Fruit fly (Drosophila melanogaster) whole organism, prepupa: ENCODE results near the gene CG46467.

Experiments
- CG10631 ChIP-seq: fragments of 200-800 bp; sonication (Bioruptor generic); optimal IDR thresholded peaks from 2 replicates; lab custom pipeline; 2016; ENCODE audit warnings: missing biosample characterization, missing genetic modification characterization
- CG10669 ChIP-seq: fragments of 200-800 bp; sonication (Bioruptor generic); optimal IDR thresholded peaks from 3 replicates; lab custom pipeline; 2018; ENCODE audit warnings: missing biosample characterization, mild to moderate bottlenecking, missing genetic modification characterization, moderate library complexity
- CG11294 ChIP-seq: fragments of 200-800 bp; sonication (Bioruptor generic); IDR thresholded peaks from 2 replicates; pipeline ENCODE4 v1.3.6; 2022; ENCODE audit warnings: missing biosample characterization, missing genetic modification characterization
- CG11762 ChIP-seq: fragments of 200-800 bp; sonication (Bioruptor generic); optimal IDR thresholded peaks from 3 replicates; lab custom pipeline; 2016; ENCODE audit warnings: missing biosample characterization, missing genetic modification characterization; ENCODE audit not compliant: insufficient read depth
- CG15336 ChIP-seq: fragments of 200-800 bp; sonication (Bioruptor generic); IDR thresholded peaks from 2 replicates; pipeline ENCODE4 v1.3.6; 2022; ENCODE audit warnings: missing biosample characterization, missing genetic modification characterization
- CG1621 ChIP-seq: fragments of 200-800 bp; sonication (Bioruptor generic); optimal IDR thresholded peaks from 3 replicates; lab custom pipeline; 2018; ENCODE audit warnings: missing biosample characterization, mild to moderate bottlenecking, missing genetic modification characterization
- CG16779 ChIP-seq: fragments of 200-800 bp; sonication (Bioruptor generic); optimal IDR thresholded peaks from 3 replicates; lab custom pipeline; 2017; ENCODE audit warnings: missing biosample characterization, mild to moderate bottlenecking, missing genetic modification characterization
- CG3032 ChIP-seq: fragments of 200-800 bp; optimal IDR thresholded peaks from 2 replicates; lab custom pipeline; 2019; ENCODE audit warnings: missing biosample characterization, mild to moderate bottlenecking, missing genetic modification characterization, moderate library complexity
- CG31627 ChIP-seq: fragments of 200-800 bp; sonication (Bioruptor generic); optimal IDR thresholded peaks from 3 replicates; lab custom pipeline; 2016; ENCODE audit warnings: missing biosample characterization, missing genetic modification characterization
- CG32006 ChIP-seq: fragments of 200-800 bp; sonication (Bioruptor generic); optimal IDR thresholded peaks from 3 replicates; lab custom pipeline; 2017; ENCODE audit warnings: missing biosample characterization, mild to moderate bottlenecking, missing genetic modification characterization
- CG34406 ChIP-seq: fragments of 200-800 bp; sonication (Bioruptor generic); optimal IDR thresholded peaks from 3 replicates; lab custom pipeline; 2016; ENCODE audit warnings: missing biosample characterization, missing genetic modification characterization
- CG3919 ChIP-seq: fragments of 200-800 bp; sonication (Bioruptor generic); optimal IDR thresholded peaks from 3 replicates; lab custom pipeline; 2016; ENCODE audit warnings: missing biosample characterization, missing genetic modification characterization
- CG4318 ChIP-seq: fragments of 200-800 bp; sonication (Bioruptor generic); optimal IDR thresholded peaks from 3 replicates; lab custom pipeline; 2017; ENCODE audit warnings: missing biosample characterization, mild to moderate bottlenecking, missing genetic modification characterization
- CG6276 ChIP-seq: fragments of 200-800 bp; sonication (Bioruptor generic); optimal IDR thresholded peaks from 2 replicates; lab custom pipeline; 2017; ENCODE audit warnings: missing biosample characterization, mild to moderate bottlenecking, missing genetic modification characterization
- CG6792 ChIP-seq: fragments of 200-800 bp; sonication (Bioruptor generic); optimal IDR thresholded peaks from 3 replicates; lab custom pipeline; 2016; ENCODE audit warnings: missing biosample characterization, missing genetic modification characterization
- CG6854 ChIP-seq: fragments of 200-800 bp; sonication (Bioruptor generic); optimal IDR thresholded peaks from 2 replicates; lab custom pipeline; 2017; ENCODE audit warnings: missing biosample characterization, mild to moderate bottlenecking, missing genetic modification characterization
- CG7368 ChIP-seq: fragments of 200-800 bp; sonication (Bioruptor generic); optimal IDR thresholded peaks from 3 replicates; lab custom pipeline; 2016; ENCODE audit warnings: missing biosample characterization, missing genetic modification characterization
- CG8119 ChIP-seq: fragments of 200-800 bp; sonication (Bioruptor generic); IDR thresholded peaks from 3 replicates; pipeline ENCODE4 v1.3.6; 2022; ENCODE audit warnings: missing biosample characterization, missing genetic modification characterization
- CG8319 ChIP-seq: fragments of 200-800 bp; sonication (Bioruptor generic); optimal IDR thresholded peaks from 3 replicates; lab custom pipeline; 2016; ENCODE audit warnings: missing biosample characterization, missing genetic modification characterization
- CG8632 ChIP-seq: fragments of 200-800 bp; sonication (Bioruptor generic); optimal IDR thresholded peaks from 3 replicates; lab custom pipeline; 2016; ENCODE audit warnings: missing biosample characterization, missing genetic modification characterization
- CG9139 ChIP-seq: fragments of 200-800 bp; sonication (Bioruptor generic); optimal IDR thresholded peaks from 3 replicates; lab custom pipeline; 2017; ENCODE audit warnings: missing biosample characterization, mild to moderate bottlenecking, missing genetic modification characterization
- Eip75B ChIP-seq: fragments of 200-800 bp; sonication (Bioruptor generic); optimal IDR thresholded peaks from 3 replicates; lab custom pipeline; 2016; ENCODE audit warnings: missing biosample characterization, missing genetic modification characterization
- Ets21C ChIP-seq: fragments of 200-800 bp; sonication (Bioruptor generic); optimal IDR thresholded peaks from 3 replicates; lab custom pipeline; 2016; ENCODE audit warnings: missing biosample characterization, missing genetic modification characterization
- Ets96B ChIP-seq: fragments of 200-800 bp; optimal IDR thresholded peaks from 2 replicates; lab custom pipeline; 2019; ENCODE audit warnings: missing biosample characterization, mild to moderate bottlenecking, missing genetic modification characterization, moderate library complexity
- Hr38 ChIP-seq: sonication (Bioruptor generic); optimal IDR thresholded peaks from 2 replicates; lab custom pipeline; 2016; ENCODE audit warnings: missing biosample characterization, missing genetic modification characterization
- Hr4 ChIP-seq: fragments of 200-800 bp; sonication (Bioruptor generic); optimal IDR thresholded peaks from 3 replicates; lab custom pipeline; 2016; ENCODE audit warnings: missing biosample characterization, missing genetic modification characterization
- Lpt ChIP-seq: fragments of 200-800 bp; sonication (Bioruptor generic); optimal IDR thresholded peaks from 3 replicates; lab custom pipeline; 2016; ENCODE audit warnings: missing biosample characterization, missing genetic modification characterization
- OdsH ChIP-seq: fragments of 200-800 bp; sonication (Bioruptor generic); optimal IDR thresholded peaks from 3 replicates; lab custom pipeline; 2016; ENCODE audit warnings: missing biosample characterization, missing genetic modification characterization
- Smox ChIP-seq: fragments of 200-800 bp; sonication (Bioruptor generic); optimal IDR thresholded peaks from 3 replicates; lab custom pipeline; 2016; ENCODE audit warnings: missing biosample characterization, missing genetic modification characterization
- Sox102F ChIP-seq: fragments of 200-800 bp; sonication (Bioruptor generic); optimal IDR thresholded peaks from 2 replicates; lab custom pipeline; 2016; ENCODE audit warnings: missing biosample characterization, mild to moderate bottlenecking, missing genetic modification characterization
- Sox14 ChIP-seq: fragments of 200-800 bp; sonication (Bioruptor generic); optimal IDR thresholded peaks from 3 replicates; lab custom pipeline; 2016; ENCODE audit warnings: missing biosample characterization, missing genetic modification characterization
- achi ChIP-seq: fragments of 200-800 bp; sonication (Bioruptor generic); optimal IDR thresholded peaks from 3 replicates; lab custom pipeline; 2016; ENCODE audit warnings: missing biosample characterization, missing genetic modification characterization
- cyc ChIP-seq: fragments of 200-800 bp; sonication (Bioruptor generic); optimal IDR thresholded peaks from 3 replicates; lab custom pipeline; 2016; ENCODE audit warnings: missing biosample characterization, missing genetic modification characterization
- dsx ChIP-seq: fragments of 200-800 bp; optimal IDR thresholded peaks from 3 replicates; lab custom pipeline; 2019; ENCODE audit warnings: missing biosample characterization, mild to moderate bottlenecking, missing genetic modification characterization, moderate library complexity; ENCODE audit not compliant: poor library complexity, severe bottlenecking
- esn ChIP-seq: fragments of 200-800 bp; sonication (Bioruptor generic); optimal IDR thresholded peaks from 2 replicates; lab custom pipeline; 2016; ENCODE audit warnings: missing biosample characterization, mild to moderate bottlenecking, missing genetic modification characterization, moderate library complexity
- fd59A ChIP-seq: fragments of 200-800 bp; sonication (Bioruptor generic); optimal IDR thresholded peaks from 2 replicates; lab custom pipeline; 2017; ENCODE audit warnings: missing biosample characterization, mild to moderate bottlenecking, missing genetic modification characterization, missing genetic modification reagents
- fd85E ChIP-seq: fragments of 200-800 bp; sonication (Bioruptor generic); optimal IDR thresholded peaks from 3 replicates; lab custom pipeline; 2016; ENCODE audit warnings: missing biosample characterization, missing genetic modification characterization
- lz ChIP-seq: fragments of 200-800 bp; sonication (Bioruptor generic); optimal IDR thresholded peaks from 3 replicates; lab custom pipeline; 2016; ENCODE audit warnings: missing biosample characterization, missing genetic modification characterization
- pdm3 ChIP-seq: fragments of 200-800 bp; sonication (Bioruptor generic); optimal IDR thresholded peaks from 3 replicates; lab custom pipeline; 2016; ENCODE audit warnings: missing biosample characterization, missing genetic modification characterization
- salr ChIP-seq, 2 experiments: fragments of 200-800 bp; sonication (Bioruptor generic); optimal IDR thresholded peaks; 3 replicates each; lab custom pipeline; 2016 to 2018; ENCODE audit warnings: missing biosample characterization in 2 of 2, missing genetic modification characterization in 2 of 2, mild to moderate bottlenecking in 1 of 2
- spab ChIP-seq: fragments of 200-800 bp; sonication (Bioruptor generic); optimal IDR thresholded peaks from 2 replicates; lab custom pipeline; 2017; ENCODE audit warnings: missing biosample characterization, mild to moderate bottlenecking, missing genetic modification characterization, missing genetic modification reagents
- ss ChIP-seq, 2 experiments: fragments of 200-800 bp; sonication (Bioruptor generic); optimal IDR thresholded peaks; 2 replicates in 1 of 2; 3 replicates in 1 of 2; lab custom pipeline; 2017 to 2018; ENCODE audit warnings: mild to moderate bottlenecking in 2 of 2, missing biosample characterization in 2 of 2, missing genetic modification characterization in 2 of 2, moderate library complexity in 1 of 2
- topi ChIP-seq: fragments of 200-800 bp; sonication (Bioruptor generic); optimal IDR thresholded peaks from 3 replicates; lab custom pipeline; 2016; ENCODE audit warnings: missing biosample characterization, missing genetic modification characterization

The CG46467 gene

DNA sequence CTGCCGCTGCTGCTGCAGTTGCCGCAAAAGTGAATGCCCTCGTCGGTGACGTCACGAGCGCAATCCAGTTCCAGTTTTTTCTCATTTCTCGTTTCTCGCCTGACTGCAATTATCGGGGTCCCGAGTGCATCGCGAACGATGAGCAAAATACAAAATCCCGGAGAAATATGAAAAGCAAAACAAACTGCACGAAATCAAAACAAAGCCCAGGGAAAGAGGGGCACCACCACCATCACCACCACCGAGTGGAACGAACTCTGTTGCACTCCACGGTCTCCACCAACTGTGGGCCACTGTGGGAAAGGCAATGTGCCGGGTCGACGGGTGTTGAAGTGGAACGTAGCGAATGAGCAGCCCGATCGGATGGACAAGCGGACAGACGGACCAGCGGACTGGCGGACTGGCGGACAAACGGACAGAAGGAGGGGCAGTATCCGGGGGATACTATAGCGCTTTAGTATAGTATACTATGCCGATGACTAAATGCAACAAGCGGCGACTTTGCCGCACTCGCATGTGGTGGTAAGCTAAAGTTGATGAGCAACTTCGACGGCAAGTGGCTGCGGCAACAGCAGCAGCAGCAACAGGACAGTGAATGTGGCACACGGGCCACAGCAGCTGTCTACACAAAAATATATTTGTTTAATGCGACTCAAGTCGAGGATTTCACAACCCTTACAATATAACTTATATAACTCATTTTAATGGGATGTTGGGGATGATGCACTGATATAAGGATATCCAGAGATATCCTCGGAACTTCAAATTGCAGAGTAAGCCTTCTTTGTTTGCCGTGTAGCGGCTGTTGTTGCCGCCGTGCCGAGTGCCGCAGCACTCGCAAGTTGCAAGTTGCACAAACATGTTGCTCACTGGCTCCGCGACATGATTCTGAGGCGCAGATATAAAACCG, 86.9 kb downstream of the CG46467 start (continued):
- TF ChIP-seq Ets96B (tag; lab: Kevin White, UChicago): peak; percentile 87
- TF ChIP-seq CG31627 (GFP tag; lab: Kevin White, UChicago): peak; percentile 88
- peak; percentile 88 for TF ChIP-seq esn
- TF ChIP-seq CG11762 (GFP tag; lab: Kevin White, UChicago): peak; percentile 79
- peak; percentile 95 for TF ChIP-seq CG8119 (GFP tag; lab: Robert Waterston, UW)
- peak; percentile 76 for TF ChIP-seq CG9139 (GFP tag; lab: Kevin White, UChicago)
- peak; percentile 95 for TF ChIP-seq CG3919 (GFP tag; lab: Kevin White, UChicago)
- peak; percentile 94 for TF ChIP-seq Hr4 (GFP tag; lab: Kevin White, UChicago)
- TF ChIP-seq spab (GFP tag; lab: Kevin White, UChicago): peak; percentile 83
- TF ChIP-seq Sox14 (GFP tag; lab: Kevin White, UChicago): peak; percentile 95

DNA sequence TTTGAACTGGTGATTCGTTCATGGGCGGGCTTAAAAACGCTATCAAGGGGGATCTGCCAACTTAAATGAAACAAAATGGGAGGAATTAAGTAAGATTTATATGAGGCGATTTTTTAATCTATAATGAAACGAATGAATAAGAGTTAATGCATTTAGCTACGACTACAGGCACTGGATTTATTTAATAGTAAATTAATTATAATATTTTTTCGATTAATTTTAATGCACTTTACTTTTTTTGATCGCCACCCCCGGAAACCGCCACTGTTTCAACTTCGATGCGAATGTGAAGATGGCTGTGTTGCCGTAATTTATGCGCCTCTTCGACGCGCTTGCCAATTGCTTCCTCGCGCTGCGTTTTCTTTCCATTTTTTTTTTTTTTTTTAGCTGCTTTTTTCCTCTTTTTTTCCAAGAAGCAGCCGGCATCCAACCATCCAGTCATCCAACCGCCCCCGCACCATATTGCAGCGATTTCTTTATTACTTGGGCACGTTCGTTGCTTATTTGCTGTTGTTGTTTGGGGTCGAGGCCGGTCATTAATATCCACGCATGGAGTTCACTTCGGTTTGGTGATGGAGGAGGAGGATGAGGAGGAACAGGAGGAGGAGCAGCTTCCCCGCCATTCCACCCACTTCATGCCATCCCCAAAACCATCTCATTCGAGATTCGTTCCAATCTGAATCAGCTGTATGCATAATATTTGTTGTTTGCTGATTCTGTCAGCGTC, 88.9 kb downstream of the CG46467 start:
- TF ChIP-seq spab (GFP tag; lab: Kevin White, UChicago): peak; percentile 85
- TF ChIP-seq CG6854 (GFP tag; lab: Kevin White, UChicago): peak; percentile 36
- TF ChIP-seq CG10631: peak; percentile 87
- peak; percentile 68 for TF ChIP-seq CG8119 (GFP tag; lab: Robert Waterston, UW)
- TF ChIP-seq CG1621 (tag; lab: Kevin White, UChicago): peak; percentile 56
- peak; percentile 43 for TF ChIP-seq esn
- peak; percentile 18 for TF ChIP-seq Hr4 (GFP tag; lab: Kevin White, UChicago)
- TF ChIP-seq CG8319 (GFP tag; lab: Kevin White, UChicago): peak; percentile 41
- peak; percentile 35 for TF ChIP-seq CG31627 (GFP tag; lab: Kevin White, UChicago)
- TF ChIP-seq CG7368 (GFP tag; lab: Kevin White, UChicago): peak; percentile 44
- peak; percentile 63 for TF ChIP-seq CG11762 (GFP tag; lab: Kevin White, UChicago)
- TF ChIP-seq lz (GFP tag; lab: Kevin White, UChicago): peak; percentile 65
- peak; percentile 15 for TF ChIP-seq CG6276 (GFP tag; lab: Kevin White, UChicago)
- peak; percentile 83 to 85 for TF ChIP-seq ss (GFP tag; optimal IDR thresholded peaks at IDR 0.05; lab: Kevin White, UChicago)
- TF ChIP-seq achi (GFP tag; lab: Kevin White, UChicago): peak; percentile 65
- peak; percentile 55 for TF ChIP-seq topi (GFP tag; lab: Kevin White, UChicago)
- TF ChIP-seq CG15336 (GFP tag; lab: Robert Waterston, UW): peak; percentile 41; the same call in 1 of the 2 replicates
- peak; percentile 82 for TF ChIP-seq dsx (GFP tag; lab: Kevin White, UChicago)
- no peak for TF ChIP-seq Hr38
- peak; percentile 47 for TF ChIP-seq CG4318 (GFP tag; lab: Kevin White, UChicago)
- peak; percentile 54 to 68 for TF ChIP-seq salr (GFP tag; optimal IDR thresholded peaks at IDR 0.05; lab: Kevin White, UChicago)
- TF ChIP-seq CG8632 (GFP tag; lab: Kevin White, UChicago): peak; percentile 64
- peak; percentile 49 for TF ChIP-seq cyc (GFP tag; lab: Kevin White, UChicago)
- TF ChIP-seq CG3032 (tag; lab: Kevin White, UChicago): peak; percentile 90
- TF ChIP-seq CG9139 (GFP tag; lab: Kevin White, UChicago): peak; percentile 85
- TF ChIP-seq Lpt (GFP tag; lab: Kevin White, UChicago): peak; percentile 24
- TF ChIP-seq fd85E: no peak
- TF ChIP-seq CG10669: peak; percentile 85
- peak; percentile 75 for TF ChIP-seq CG16779 (tag; lab: Kevin White, UChicago)
- no peak for TF ChIP-seq Ets21C
- TF ChIP-seq CG11294 (GFP tag; lab: Robert Waterston, UW): no peak; the same call in 1 of the 2 replicates
- peak; percentile 54 for TF ChIP-seq CG34406
- peak; percentile 71 for TF ChIP-seq OdsH (GFP tag; lab: Kevin White, UChicago)
- peak; percentile 22 for TF ChIP-seq Smox (GFP tag; lab: Kevin White, UChicago)
- peak; percentile 73 for TF ChIP-seq fd59A (GFP tag; lab: Kevin White, UChicago)
- TF ChIP-seq pdm3 (GFP tag; lab: Kevin White, UChicago): peak; percentile 51
- TF ChIP-seq Sox102F (GFP tag; lab: Kevin White, UChicago): peak; percentile 26
- TF ChIP-seq CG32006 (GFP tag; lab: Kevin White, UChicago): peak; percentile 72
- peak; percentile 1 for TF ChIP-seq Sox14 (GFP tag; lab: Kevin White, UChicago)
- peak; percentile 69 for TF ChIP-seq CG3919 (GFP tag; lab: Kevin White, UChicago)
- TF ChIP-seq Ets96B (tag; lab: Kevin White, UChicago): peak; percentile 86
- peak; percentile 44 for TF ChIP-seq Eip75B (GFP tag; lab: Kevin White, UChicago)
- TF ChIP-seq CG6792 (GFP tag; lab: Kevin White, UChicago): peak; percentile 75
